Worm (Caenorhabditis elegans): ENCODE measurements around the gene Y42H9AR.2.
A peak's percentile ranks its signal among the peaks of the same experiment; 100 is the strongest.

Y42H9AR.2 gene

DNA sequence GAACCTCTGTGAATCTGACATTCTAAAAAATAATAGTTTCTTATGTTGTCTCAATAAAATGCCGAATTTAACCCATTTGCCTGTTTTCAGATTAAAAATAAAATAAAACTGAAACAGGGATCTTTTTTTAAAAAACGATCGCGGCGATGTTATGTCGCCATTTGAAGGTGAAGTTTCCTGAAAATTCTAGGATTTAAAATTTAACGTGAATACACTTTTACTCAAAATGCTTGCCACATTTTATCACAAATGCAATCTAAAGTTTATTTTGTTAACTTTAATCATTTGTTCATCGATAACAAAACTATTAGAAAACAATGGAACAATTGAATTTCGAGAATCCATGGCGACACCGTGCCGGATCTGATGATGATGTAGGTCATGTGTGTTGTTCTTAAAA is at the start of gene Y42H9AR.2:
TSS of gene Y42H9AR.2 (plus strand) at position 301 of the 400 bp plus-strand sequence.
- TF ChIP-seq hlh-15 (tag; optimal IDR thresholded peaks at IDR 0.05) = no peak
- TF ChIP-seq tbx-2 (tag; optimal IDR thresholded peaks at IDR 0.05) = no peak
- no peak for TF ChIP-seq hlh-30 (tag; optimal IDR thresholded peaks at IDR 0.05; ENCODE audit: insufficient read depth)
- TF ChIP-seq K09A11.1 (tag; optimal IDR thresholded peaks at IDR 0.05; ENCODE audit: insufficient read depth) = no peak
- TF ChIP-seq T23F11.4 (GFP tag; optimal IDR thresholded peaks at IDR 0.05) = no peak
- no peak for TF ChIP-seq tbx-7 (tag; optimal IDR thresholded peaks at IDR 0.05)
- TF ChIP-seq ceh-24 (tag; optimal IDR thresholded peaks at IDR 0.05) = no peak
- no peak for TF ChIP-seq sox-4 (tag; optimal IDR thresholded peaks at IDR 0.05)
- TF ChIP-seq ceh-14 (tag; optimal IDR thresholded peaks at IDR 0.05) = no peak
- TF ChIP-seq ceh-18 (tag; optimal IDR thresholded peaks at IDR 0.05) = no peak
- TF ChIP-seq ceh-6 (GFP tag; optimal IDR thresholded peaks at IDR 0.05) = no peak
- TF ChIP-seq unc-55 (GFP tag; optimal IDR thresholded peaks at IDR 0.05) = no peak

DNA sequence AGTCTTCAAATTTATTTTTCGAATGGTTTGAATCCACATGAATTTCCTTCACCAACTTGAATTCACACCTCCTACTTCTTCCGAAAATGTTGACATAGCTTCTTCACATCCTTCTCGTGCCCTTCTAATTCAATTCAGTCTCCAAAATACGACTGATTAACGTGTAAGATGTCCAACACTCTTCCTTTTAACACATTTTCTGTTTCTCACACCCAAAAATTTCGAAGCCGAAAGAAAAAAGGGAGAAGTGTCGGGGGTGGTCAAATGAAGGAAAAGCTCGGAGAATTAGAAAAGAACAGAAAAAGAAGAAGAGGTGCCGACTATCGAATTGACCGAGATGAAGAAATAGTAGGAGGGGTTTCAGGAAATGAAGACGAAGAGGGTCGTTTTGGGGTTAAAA is 47.0 kb upstream of the Y42H9AR.2 start:
- TF ChIP-seq ceh-31 (tag; optimal IDR thresholded peaks at IDR 0.05) (peak; percentile 28), ref-2 (tag; optimal IDR thresholded peaks at IDR 0.05) (no peak), sox-2 (GFP tag; IDR thresholded peaks at IDR 0.05) (no peak), fkh-10 (GFP tag; optimal IDR thresholded peaks at IDR 0.05) (no peak), pqm-1 (tag; optimal IDR thresholded peaks at IDR 0.05) (no peak), nfya-1 (tag; optimal IDR thresholded peaks at IDR 0.05) (no peak), elt-2 (tag; optimal IDR thresholded peaks at IDR 0.05) (no peak), pag-3 (tag; optimal IDR thresholded peaks at IDR 0.05; ENCODE audit: borderline replicate concordance) (no peak), unc-42 (tag; optimal IDR thresholded peaks at IDR 0.05) (peak; percentile 69), odd-2 (tag; optimal IDR thresholded peaks at IDR 0.05) (no peak), elt-4 (tag; optimal IDR thresholded peaks at IDR 0.05) (no peak), K09A11.1 (tag; optimal IDR thresholded peaks at IDR 0.05; ENCODE audit: insufficient read depth) (no peak), sox-4 (tag; optimal IDR thresholded peaks at IDR 0.05) (no peak)

ce11 chrIV:8053955-8054354 is 45.7 kb upstream of the Y42H9AR.2 start:
- TF ChIP-seq unc-86 (tag; optimal IDR thresholded peaks at IDR 0.05) (no peak), C38D4.7 (GFP tag; optimal IDR thresholded peaks at IDR 0.05) (no peak), unc-42 (tag; optimal IDR thresholded peaks at IDR 0.05) (peak; percentile 75)

ce11 chrIV:8061267-8061666 is 38.4 kb upstream of the Y42H9AR.2 start:
- TF ChIP-seq pqm-1 (tag; optimal IDR thresholded peaks at IDR 0.05) (no peak), sox-4 (tag; optimal IDR thresholded peaks at IDR 0.05) (no peak), nhr-232 (tag; optimal IDR thresholded peaks at IDR 0.05) (no peak), ceh-34 (tag; optimal IDR thresholded peaks at IDR 0.05) (no peak), fkh-10 (GFP tag; optimal IDR thresholded peaks at IDR 0.05) (no peak), ceh-48 (tag; optimal IDR thresholded peaks at IDR 0.05) (no peak), nfya-1 (tag; optimal IDR thresholded peaks at IDR 0.05) (no peak), unc-86 (tag; optimal IDR thresholded peaks at IDR 0.05) (no peak)

DNA sequence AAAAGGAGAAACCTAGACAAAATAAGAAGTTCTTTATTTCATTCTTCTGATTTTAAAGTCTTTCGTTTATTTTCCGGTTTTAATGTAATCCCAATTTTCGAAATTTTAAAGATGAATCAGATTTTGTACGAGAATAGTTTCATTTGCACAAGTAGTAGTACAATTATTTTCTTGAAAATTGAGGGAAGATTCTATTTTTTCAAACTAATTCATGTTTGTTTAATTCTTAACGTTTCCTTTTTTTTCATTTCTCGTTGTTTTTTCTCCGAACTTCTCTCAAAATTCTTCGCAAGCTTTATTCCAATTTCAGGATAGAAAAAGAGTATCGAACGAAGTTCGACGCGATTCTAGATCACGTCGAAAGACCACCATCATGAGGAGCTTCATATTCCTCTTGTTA is 37.3 kb upstream of the Y42H9AR.2 start, which contains the start of gene sax-7:
TSS of gene sax-7 (plus strand) at position 301 of the 400 bp plus-strand sequence.
- TF ChIP-seq ceh-19 (GFP tag; optimal IDR thresholded peaks at IDR 0.05) (no peak), nfya-1 (tag; optimal IDR thresholded peaks at IDR 0.05) (no peak), ceh-18 (tag; optimal IDR thresholded peaks at IDR 0.05) (no peak), ceh-14 (tag; optimal IDR thresholded peaks at IDR 0.05) (no peak), pag-3 (tag; optimal IDR thresholded peaks at IDR 0.05; ENCODE audit: borderline replicate concordance) (no peak), nhr-11 (tag; optimal IDR thresholded peaks at IDR 0.05) (no peak), hlh-30 (tag; optimal IDR thresholded peaks at IDR 0.05; ENCODE audit: insufficient read depth) (no peak), eyg-1 (tag; optimal IDR thresholded peaks at IDR 0.05) (no peak), F13H6.1 (tag; optimal IDR thresholded peaks at IDR 0.05) (no peak), ceh-45 (GFP tag; IDR thresholded peaks at IDR 0.05) (no peak), fkh-10 (GFP tag; optimal IDR thresholded peaks at IDR 0.05) (no peak), pqm-1 (tag; optimal IDR thresholded peaks at IDR 0.05) (no peak), pha-4 (tag; optimal IDR thresholded peaks at IDR 0.05) (no peak), K09A11.1 (tag; optimal IDR thresholded peaks at IDR 0.05; ENCODE audit: insufficient read depth) (no peak), dmd-4 (tag; optimal IDR thresholded peaks at IDR 0.05; ENCODE audit: borderline replicate concordance) (no peak)
